Worm (Caenorhabditis elegans) whole organism, late embryonic: Measurements from ENCODE around the gene Y38C1AA.1.

Experiments used
- T23F11.4 ChIP-seq: fragments of 200-800 bp; sonication (Bioruptor generic); optimal IDR thresholded peaks from 2 replicates; lab custom pipeline; 2018; ENCODE audit warnings: mild to moderate bottlenecking, missing genetic modification characterization, missing compliant biosample characterization
- ahr-1 ChIP-seq: sonication (generic microtip); optimal IDR thresholded peaks from 2 replicates; lab custom pipeline; 2016; ENCODE audit warnings: missing genetic modification characterization, missing compliant biosample characterization
- ceh-18 ChIP-seq: sonication (generic microtip); optimal IDR thresholded peaks from 2 replicates; lab custom pipeline; 2016; ENCODE audit warnings: missing genetic modification characterization, missing compliant biosample characterization
- ceh-22 ChIP-seq: sonication (generic microtip); optimal IDR thresholded peaks from 2 replicates; lab custom pipeline; 2017; ENCODE audit warnings: missing biosample characterization, missing genetic modification characterization
- ceh-48 ChIP-seq: sonication (generic microtip); optimal IDR thresholded peaks from 2 replicates; lab custom pipeline; 2016; ENCODE audit warnings: missing genetic modification characterization, inconsistent platforms, missing compliant biosample characterization
- elt-2 ChIP-seq: sonication (generic microtip); optimal IDR thresholded peaks from 2 replicates; lab custom pipeline; 2016; ENCODE audit warnings: missing genetic modification reagents, missing genetic modification characterization, missing compliant biosample characterization
- ets-4 ChIP-seq: sonication (generic microtip); optimal IDR thresholded peaks from 2 replicates; lab custom pipeline; 2016; ENCODE audit warnings: missing genetic modification characterization, missing compliant biosample characterization
- fax-1 ChIP-seq: sonication (generic microtip); optimal IDR thresholded peaks from 2 replicates; lab custom pipeline; 2016; ENCODE audit warnings: missing genotype, missing genetic modification characterization, missing compliant biosample characterization
- fkh-6 ChIP-seq: sonication (generic microtip); optimal IDR thresholded peaks from 2 replicates; lab custom pipeline; 2016; ENCODE audit warnings: missing genetic modification characterization, missing compliant biosample characterization
- gmeb-2 ChIP-seq: sonication (generic microtip); optimal IDR thresholded peaks from 2 replicates; lab custom pipeline; 2016; ENCODE audit warnings: missing genetic modification characterization, inconsistent platforms, missing compliant biosample characterization
- hlh-8 ChIP-seq: sonication (generic microtip); optimal IDR thresholded peaks from 2 replicates; lab custom pipeline; 2016; ENCODE audit warnings: missing genotype, missing genetic modification characterization, missing compliant biosample characterization
- lim-6 ChIP-seq: sonication (generic microtip); optimal IDR thresholded peaks from 2 replicates; lab custom pipeline; 2016; ENCODE audit warnings: missing genetic modification characterization, missing compliant biosample characterization
- nhr-11 ChIP-seq: fragments of 150-350 bp; optimal IDR thresholded peaks from 2 replicates; lab custom pipeline; 2014; ENCODE audit warnings: missing biosample characterization, missing genetic modification characterization
- pag-3 ChIP-seq: sonication (generic microtip); optimal IDR thresholded peaks from 2 replicates; lab custom pipeline; 2016; ENCODE audit warnings: missing compliant biosample characterization, missing genetic modification characterization, borderline replicate concordance
- syd-9 ChIP-seq: sonication (generic microtip); optimal IDR thresholded peaks from 2 replicates; lab custom pipeline; 2016; ENCODE audit warnings: mild to moderate bottlenecking, missing genetic modification characterization, moderate library complexity, missing compliant biosample characterization
- tbx-7 ChIP-seq: sonication (generic microtip); optimal IDR thresholded peaks from 2 replicates; lab custom pipeline; 2016; ENCODE audit warnings: missing genotype, missing genetic modification characterization, missing compliant biosample characterization
- unc-86 ChIP-seq: sonication (generic microtip); optimal IDR thresholded peaks from 2 replicates; lab custom pipeline; 2016; ENCODE audit warnings: missing genetic modification characterization, missing compliant biosample characterization

Y38C1AA.1 gene

ce11 chrIV:266148-266547 is 58.2 kb downstream of the Y38C1AA.1 start, which contains the start of gene T21D12.12:
T21D12.12 (plus strand) TSS chrIV:266448.
- TF ChIP-seq fkh-6 (no peak), ets-4 (tag; lab: Kevin White, UChicago) (no peak), ahr-1 (tag; lab: Kevin White, UChicago) (no peak), ceh-18 (tag; lab: Kevin White, UChicago) (no peak), ceh-22 (tag; lab: Kevin White, UChicago) (no peak), hlh-8 (tag; lab: Kevin White, UChicago) (no peak), tbx-7 (tag; lab: Kevin White, UChicago) (no peak), fax-1 (tag; lab: Kevin White, UChicago) (no peak), unc-86 (tag; lab: Kevin White, UChicago) (no peak), elt-2 (tag; lab: Kevin White, UChicago) (no peak), ceh-48 (tag; lab: Kevin White, UChicago) (no peak), gmeb-2 (tag; lab: Kevin White, UChicago) (no peak), nhr-11 (tag; lab: Kevin White, UChicago) (no peak), lim-6 (tag; lab: Kevin White, UChicago) (no peak), pag-3 (tag; lab: Kevin White, UChicago) (no peak), syd-9 (tag; lab: Kevin White, UChicago) (no peak), T23F11.4 (no peak)
